Fruit fly (Drosophila melanogaster) whole organism, embryonic: ENCODE data around the gene CG13623.

ENCODE experiments used
- Abd-B ChIP-seq: fragments of 200-800 bp; sonication (Bioruptor generic); optimal IDR thresholded peaks from 2 replicates; lab custom pipeline; 2018; ENCODE audit warnings: missing biosample characterization, mild to moderate bottlenecking, missing genetic modification characterization, moderate library complexity
- Adf1 ChIP-seq: fragments of 200-800 bp; sonication (Bioruptor generic); IDR thresholded peaks from 2 replicates; pipeline ENCODE4 v1.3.6; 2022; ENCODE audit warnings: missing biosample characterization, missing genetic modification characterization
- B-H2 ChIP-seq: fragments of 200-800 bp; sonication (Bioruptor generic); optimal IDR thresholded peaks from 2 replicates; lab custom pipeline; 2018; ENCODE audit warnings: missing biosample characterization, mild to moderate bottlenecking, missing genetic modification characterization
- CG11504 ChIP-seq: fragments of 200-800 bp; sonication (Bioruptor generic); optimal IDR thresholded peaks from 3 replicates; lab custom pipeline; 2019; ENCODE audit warnings: missing biosample characterization, mild to moderate bottlenecking, missing genetic modification characterization, moderate library complexity
- CG12942 ChIP-seq: fragments of 200-800 bp; sonication (Bioruptor generic); optimal IDR thresholded peaks from 3 replicates; lab custom pipeline; 2016; ENCODE audit warnings: missing biosample characterization, missing genetic modification characterization
- CG13123 ChIP-seq: fragments of 200-800 bp; sonication (Bioruptor generic); optimal IDR thresholded peaks from 2 replicates; lab custom pipeline; 2016; ENCODE audit warnings: missing biosample characterization, missing genetic modification characterization
- CG13894 ChIP-seq: fragments of 200-800 bp; sonication (Bioruptor generic); optimal IDR thresholded peaks from 3 replicates; lab custom pipeline; 2018; ENCODE audit warnings: missing biosample characterization, mild to moderate bottlenecking, missing genetic modification characterization, moderate library complexity
- CG17829 ChIP-seq: fragments of 200-800 bp; optimal IDR thresholded peaks from 2 replicates; lab custom pipeline; 2019; ENCODE audit warnings: missing biosample characterization, mild to moderate bottlenecking, missing genetic modification characterization, moderate library complexity
- CG1832 ChIP-seq: fragments of 200-800 bp; sonication (Bioruptor generic); optimal IDR thresholded peaks from 2 replicates; lab custom pipeline; 2017; ENCODE audit warnings: missing biosample characterization, mild to moderate bottlenecking, missing genetic modification characterization, inconsistent platforms
- CG2116 ChIP-seq: fragments of 200-800 bp; sonication (Bioruptor generic); optimal IDR thresholded peaks from 3 replicates; lab custom pipeline; 2018; ENCODE audit warnings: missing biosample characterization, mild to moderate bottlenecking, missing genetic modification characterization
- CG3163 ChIP-seq: fragments of 200-800 bp; sonication (Bioruptor generic); optimal IDR thresholded peaks from 3 replicates; lab custom pipeline; 2016; ENCODE audit warnings: missing biosample characterization, missing genetic modification characterization
- CG32772 ChIP-seq: fragments of 200-800 bp; sonication (Bioruptor generic); IDR thresholded peaks from 2 replicates; pipeline ENCODE4 v1.3.6; 2022; ENCODE audit warnings: missing biosample characterization, missing genetic modification characterization
- CG3407 ChIP-seq: fragments of 200-800 bp; sonication (Bioruptor generic); optimal IDR thresholded peaks from 2 replicates; lab custom pipeline; 2018; ENCODE audit warnings: missing biosample characterization, mild to moderate bottlenecking, missing genetic modification characterization
- CG34224 ChIP-seq: fragments of 200-800 bp; sonication (Bioruptor generic); IDR thresholded peaks from 3 replicates; pipeline ENCODE4 v1.3.6; 2022; ENCODE audit warnings: missing biosample characterization, missing genetic modification characterization; ENCODE audit not compliant: partially characterized antibody
- CG4854 ChIP-seq: fragments of 200-800 bp; sonication (Bioruptor generic); optimal IDR thresholded peaks from 2 replicates; lab custom pipeline; 2016; ENCODE audit warnings: missing biosample characterization, missing genetic modification characterization, inconsistent platforms
- CG5180 ChIP-seq: fragments of 200-800 bp; sonication (Bioruptor generic); optimal IDR thresholded peaks from 3 replicates; lab custom pipeline; 2017; ENCODE audit warnings: missing biosample characterization, missing genetic modification characterization, mild to moderate bottlenecking, moderate library complexity, missing genetic modification reagents
- CG5953 ChIP-seq: fragments of 200-800 bp; sonication (Bioruptor generic); IDR thresholded peaks from 2 replicates; pipeline ENCODE4 v1.3.6; 2022; ENCODE audit warnings: missing biosample characterization, missing genetic modification characterization
- CG6272 ChIP-seq: fragments of 200-800 bp; sonication (Bioruptor generic); IDR thresholded peaks from 2 replicates; pipeline ENCODE4 v1.3.6; 2022; ENCODE audit warnings: missing biosample characterization, missing genetic modification characterization
- CG9876 ChIP-seq: fragments of 200-800 bp; sonication (Bioruptor generic); optimal IDR thresholded peaks from 2 replicates; lab custom pipeline; 2016; ENCODE audit warnings: missing biosample characterization, missing genetic modification characterization
- CrebB ChIP-seq: fragments of 200-800 bp; sonication (Bioruptor generic); optimal IDR thresholded peaks from 3 replicates; lab custom pipeline; 2018; ENCODE audit warnings: missing biosample characterization, mild to moderate bottlenecking, missing genetic modification characterization
- D19B ChIP-seq: fragments of 200-800 bp; sonication (Bioruptor generic); optimal IDR thresholded peaks from 2 replicates; lab custom pipeline; 2017; ENCODE audit warnings: missing biosample characterization, mild to moderate bottlenecking, missing genetic modification characterization
- Dek ChIP-seq: fragments of 200-800 bp; sonication (Bioruptor generic); optimal IDR thresholded peaks from 3 replicates; lab custom pipeline; 2019; ENCODE audit warnings: missing biosample characterization, mild to moderate bottlenecking, missing genetic modification characterization, moderate library complexity
- E2f1 ChIP-seq: fragments of 200-800 bp; sonication (Bioruptor generic); IDR thresholded peaks from 2 replicates; pipeline ENCODE4 v1.3.6; 2022; ENCODE audit warnings: missing biosample characterization, missing genetic modification characterization
- H15 ChIP-seq: fragments of 200-800 bp; sonication (Bioruptor generic); IDR thresholded peaks from 3 replicates; pipeline ENCODE4 v1.3.6; 2022; ENCODE audit warnings: missing biosample characterization, missing genetic modification characterization
- Hmr ChIP-seq: fragments of 200-800 bp; sonication (Bioruptor generic); optimal IDR thresholded peaks from 3 replicates; lab custom pipeline; 2017; ENCODE audit warnings: mild to moderate bottlenecking, missing biosample characterization, missing genetic modification reagents, missing genetic modification characterization
- Hr39 ChIP-seq: fragments of >200 bp; optimal IDR thresholded peaks from 2 replicates; lab custom pipeline; 2017
- Lpt ChIP-seq: fragments of >200 bp; optimal IDR thresholded peaks from 2 replicates; lab custom pipeline; 2018; ENCODE audit warnings: missing biosample characterization, missing genetic modification characterization
- Mes4 ChIP-seq: fragments of 200-800 bp; sonication (Bioruptor generic); optimal IDR thresholded peaks from 2 replicates; lab custom pipeline; 2016; ENCODE audit warnings: missing biosample characterization, missing genetic modification characterization
- Scr ChIP-seq: fragments of 200-800 bp; sonication (Bioruptor generic); IDR thresholded peaks from 2 replicates; pipeline ENCODE4 v1.3.6; 2022; ENCODE audit warnings: missing biosample characterization, missing genetic modification characterization; ENCODE audit not compliant: partially characterized antibody
- Sry-δ ChIP-seq: fragments of 200-800 bp; sonication (Bioruptor generic); optimal IDR thresholded peaks from 2 replicates; lab custom pipeline; 2016; ENCODE audit warnings: missing biosample characterization, missing genetic modification characterization
- Xrp1 ChIP-seq: fragments of 200-800 bp; sonication (Bioruptor generic); IDR thresholded peaks from 2 replicates; pipeline ENCODE4 v1.3.6; 2022; ENCODE audit warnings: missing biosample characterization, missing genetic modification characterization
- abd-A ChIP-seq: fragments of 200-800 bp; sonication (Bioruptor generic); optimal IDR thresholded peaks from 3 replicates; lab custom pipeline; 2019; ENCODE audit warnings: missing biosample characterization, mild to moderate bottlenecking, missing genetic modification characterization, moderate library complexity
- amos ChIP-seq: fragments of 200-800 bp; sonication (Bioruptor generic); IDR thresholded peaks from 2 replicates; pipeline ENCODE4 v1.3.6; 2022; ENCODE audit warnings: missing biosample characterization, missing genetic modification characterization; ENCODE audit not compliant: partially characterized antibody
- bowl ChIP-seq: fragments of 200-800 bp; sonication (Bioruptor generic); IDR thresholded peaks from 2 replicates; pipeline ENCODE4 v1.3.6; 2022; ENCODE audit warnings: missing biosample characterization, missing genetic modification characterization
- caup ChIP-seq: fragments of 200-800 bp; sonication (Bioruptor generic); optimal IDR thresholded peaks from 3 replicates; lab custom pipeline; 2017; ENCODE audit warnings: missing biosample characterization, mild to moderate bottlenecking, missing genetic modification characterization, moderate library complexity; ENCODE audit not compliant: severe bottlenecking
- gcm2 ChIP-seq: fragments of 200-800 bp; sonication (Bioruptor generic); optimal IDR thresholded peaks from 2 replicates; lab custom pipeline; 2016; ENCODE audit warnings: missing biosample characterization, missing genetic modification characterization
- gt ChIP-seq: fragments of 200-800 bp; sonication (Bioruptor generic); IDR thresholded peaks from 2 replicates; pipeline ENCODE4 v1.3.6; 2022; ENCODE audit warnings: missing biosample characterization, missing genetic modification characterization
- ham ChIP-seq: fragments of 200-800 bp; sonication (Bioruptor generic); IDR thresholded peaks from 2 replicates; pipeline ENCODE4 v1.3.6; 2022; ENCODE audit warnings: missing biosample characterization, missing genetic modification characterization
- klu ChIP-seq: fragments of 200-800 bp; sonication (Bioruptor generic); IDR thresholded peaks from 2 replicates; pipeline ENCODE4 v1.3.6; 2022; ENCODE audit warnings: missing biosample characterization, missing genetic modification characterization
- lilli ChIP-seq: fragments of 200-800 bp; sonication (Bioruptor generic); optimal IDR thresholded peaks from 3 replicates; lab custom pipeline; 2016; ENCODE audit warnings: missing biosample characterization, missing genetic modification characterization
- lola ChIP-seq, 3 experiments: fragments of >200 bp in 2 of 3; fragments of 200-800 bp in 1 of 3; sonication (Bioruptor generic) in 1 of 3; optimal IDR thresholded peaks; 2 replicates each; lab custom pipeline; 2017 to 2019; ENCODE audit warnings: missing biosample characterization in 3 of 3, missing genetic modification characterization in 3 of 3, mild to moderate bottlenecking in 1 of 3, moderate library complexity in 1 of 3
- mirr ChIP-seq: fragments of 200-800 bp; sonication (Bioruptor generic); optimal IDR thresholded peaks from 3 replicates; lab custom pipeline; 2018; ENCODE audit warnings: missing biosample characterization, mild to moderate bottlenecking, missing genetic modification characterization
- nerfin-1 ChIP-seq: fragments of 200-800 bp; sonication (Bioruptor generic); optimal IDR thresholded peaks from 3 replicates; lab custom pipeline; 2019; ENCODE audit warnings: missing biosample characterization, mild to moderate bottlenecking, missing genetic modification characterization, moderate library complexity
- oc ChIP-seq: fragments of 200-800 bp; sonication (Bioruptor generic); optimal IDR thresholded peaks from 2 replicates; lab custom pipeline; 2018; ENCODE audit warnings: missing biosample characterization, mild to moderate bottlenecking, missing genetic modification characterization, moderate library complexity
- prd ChIP-seq, 3 experiments: fragments of >200 bp in 2 of 3; fragments of 200-800 bp in 1 of 3; sonication (Bioruptor generic) in 1 of 3; optimal IDR thresholded peaks in 2 of 3; IDR thresholded peaks in 1 of 3; 2 replicates in 2 of 3; 3 replicates in 1 of 3; pipeline versions ENCODE4 v1.3.6 to Lab custom; 2017 to 2022; ENCODE audit warnings: missing biosample characterization in 1 of 3, missing genetic modification characterization in 1 of 3
- stc ChIP-seq: fragments of 200-800 bp; sonication (Bioruptor generic); IDR thresholded peaks from 2 replicates; pipeline ENCODE4 v1.3.6; 2022; ENCODE audit warnings: missing biosample characterization, missing genetic modification characterization
- vfl ChIP-seq: fragments of 200-800 bp; sonication (Bioruptor generic); optimal IDR thresholded peaks from 2 replicates; lab custom pipeline; 2016; ENCODE audit warnings: missing biosample characterization, missing genetic modification characterization
- vvl ChIP-seq: fragments of 200-800 bp; sonication (Bioruptor generic); IDR thresholded peaks from 2 replicates; pipeline ENCODE4 v1.3.6; 2022; ENCODE audit warnings: missing biosample characterization, missing genetic modification characterization
- wdn ChIP-seq: fragments of 200-800 bp; sonication (Bioruptor generic); IDR thresholded peaks from 2 replicates; pipeline ENCODE4 v1.3.6; 2022; ENCODE audit warnings: missing biosample characterization, missing genetic modification characterization
- wek ChIP-seq: fragments of 200-800 bp; sonication (Bioruptor generic); optimal IDR thresholded peaks from 3 replicates; lab custom pipeline; 2018; ENCODE audit warnings: missing biosample characterization, mild to moderate bottlenecking, missing genetic modification characterization, moderate library complexity
- zfh2 ChIP-seq: fragments of 200-800 bp; sonication (Bioruptor generic); optimal IDR thresholded peaks from 2 replicates; lab custom pipeline; 2016; ENCODE audit warnings: missing biosample characterization, missing genetic modification characterization

Gene CG13623

dm6 chr3R:24548832-24549231, 18.5 kb upstream of the CG13623 start (continued):
- TF ChIP-seq wek = no peak
- TF ChIP-seq Abd-B (GFP tag; lab: Kevin White, UChicago) = no peak
- TF ChIP-seq zfh2 = no peak
- TF ChIP-seq oc (tag; lab: Kevin White, UChicago) = no peak
- no peak for TF ChIP-seq H15
- no peak for TF ChIP-seq vfl (GFP tag; lab: Kevin White, UChicago)
- no peak for TF ChIP-seq lilli (GFP tag; lab: Kevin White, UChicago)
- no peak for TF ChIP-seq CG4854
- TF ChIP-seq vvl (GFP tag; lab: Robert Waterston, UW) = 0 out of 2 replicates have a peak, but pooled peaks have one; percentile 27
- no peak for TF ChIP-seq CG12942 (GFP tag; lab: Kevin White, UChicago)
- TF ChIP-seq CG32772 (GFP tag; lab: Robert Waterston, UW) = no peak
- TF ChIP-seq lola (GFP tag; optimal IDR thresholded peaks at IDR 0.05; lab: Kevin White, UChicago) = no peak
- no peak for TF ChIP-seq Scr (GFP tag; lab: Robert Waterston, UW)
- TF ChIP-seq CrebB (tag; lab: Kevin White, UChicago) = no peak
- TF ChIP-seq Adf1 (GFP tag; lab: Robert Waterston, UW) = peak; percentile 32; the same call in 1 of the 2 replicates
- TF ChIP-seq gt (GFP tag; lab: Robert Waterston, UW) = no peak
- peak; percentile 49; the same call in 1 of the 2 replicates for TF ChIP-seq amos (GFP tag; lab: Robert Waterston, UW)
- no peak for TF ChIP-seq CG11504 (tag; lab: Kevin White, UChicago)
- no peak for TF ChIP-seq mirr (GFP tag; lab: Kevin White, UChicago)
- TF ChIP-seq CG5953 (GFP tag; lab: Robert Waterston, UW) = no peak
- TF ChIP-seq Hmr (GFP tag; lab: Kevin White, UChicago) = no peak
- no peak for TF ChIP-seq Lpt
- no peak for TF ChIP-seq wdn
- TF ChIP-seq CG9876 (GFP tag; lab: Kevin White, UChicago) = no peak
- no peak for TF ChIP-seq CG6272 (GFP tag; lab: Robert Waterston, UW)
- no peak for TF ChIP-seq Mes4 (GFP tag; lab: Kevin White, UChicago)
- no peak for TF ChIP-seq CG2116 (GFP tag; lab: Kevin White, UChicago)
- TF ChIP-seq B-H2 (GFP tag; lab: Kevin White, UChicago) = no peak
- TF ChIP-seq CG1832 (GFP tag; lab: Kevin White, UChicago) = no peak
- no peak for TF ChIP-seq gcm2
- TF ChIP-seq Hr39 (lab: Kevin White, UChicago) = no peak
- peak; percentile 53 for TF ChIP-seq abd-A (tag; lab: Kevin White, UChicago)
- no peak for TF ChIP-seq CG13123
- TF ChIP-seq caup (GFP tag; lab: Kevin White, UChicago) = no peak
- TF ChIP-seq CG13894 (tag; lab: Kevin White, UChicago) = peak; percentile 52
- TF ChIP-seq Sry-δ (GFP tag; lab: Kevin White, UChicago) = no peak
- no peak; the same call in 1 of the 2 replicates for TF ChIP-seq stc (GFP tag; lab: Robert Waterston, UW)
- TF ChIP-seq E2f1 = no peak
- no peak for TF ChIP-seq CG3163 (GFP tag; lab: Kevin White, UChicago)
- TF ChIP-seq CG5180 (GFP tag; lab: Kevin White, UChicago) = no peak
- TF ChIP-seq CG17829 (tag; lab: Kevin White, UChicago) = no peak
- TF ChIP-seq prd (optimal IDR thresholded peaks at IDR 0.05; lab: Kevin White, UChicago) = no peak
- no peak for TF ChIP-seq prd (GFP tag; IDR thresholded peaks at IDR 0.05; lab: Robert Waterston, UW)
- no peak for TF ChIP-seq klu
- no peak for TF ChIP-seq D19B (GFP tag; lab: Kevin White, UChicago)
- no peak for TF ChIP-seq Xrp1 (GFP tag; lab: Robert Waterston, UW)
- no peak for TF ChIP-seq ham (GFP tag; lab: Robert Waterston, UW)
- no peak for TF ChIP-seq bowl (GFP tag; lab: Robert Waterston, UW)
- TF ChIP-seq Dek (tag; lab: Kevin White, UChicago) = no peak
- TF ChIP-seq CG3407 (GFP tag; lab: Kevin White, UChicago) = no peak
- TF ChIP-seq CG34224 (GFP tag; lab: Robert Waterston, UW) = no peak
- no peak for TF ChIP-seq nerfin-1 (tag; lab: Kevin White, UChicago)
